Fruit fly (Drosophila melanogaster): ENCODE data around the gene Sk1.

DNA sequence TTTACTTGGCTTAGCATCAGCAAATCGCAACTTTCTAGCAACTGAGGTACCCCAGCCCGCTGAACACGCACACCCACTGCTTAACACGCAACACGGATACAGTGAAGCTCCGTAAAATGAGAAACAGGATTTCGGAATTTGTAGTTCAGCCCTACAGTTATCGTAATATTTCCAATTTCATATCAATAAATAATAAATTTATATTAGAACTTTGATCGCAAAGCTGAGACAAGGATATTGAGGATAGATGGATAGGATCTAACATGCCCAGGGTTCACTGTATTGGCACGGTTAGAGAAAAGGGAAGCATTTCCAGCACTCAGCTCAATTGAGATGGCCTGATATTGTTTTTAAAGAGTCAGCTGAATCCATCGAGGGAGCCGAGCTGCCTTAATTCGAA lies 23.1 kb upstream of the Sk1 start:
- no peak for TF ChIP-seq CG9705 (GFP tag; optimal IDR thresholded peaks at IDR 0.05)
- TF ChIP-seq Myc (optimal IDR thresholded peaks at IDR 0.05) = no peak
- no peak for TF ChIP-seq psq (GFP tag; optimal IDR thresholded peaks at IDR 0.05)
- TF ChIP-seq Hr78 (GFP tag; optimal IDR thresholded peaks at IDR 0.05) = no peak

Measured in whole organism, wandering third instar larva.